Worm (Caenorhabditis elegans) whole organism, midembryonic: Measurements from ENCODE around the gene srh-193.
"Not testable (repeated sequence)": the region's sequence is repeated elsewhere in the genome, so short reads cannot be mapped to it uniquely, and the experiment has no call there.

Experiments used
- T22C8.4 ChIP-seq: fragments of 200-800 bp; sonication (Bioruptor generic); IDR thresholded peaks from 2 replicates; pipeline ENCODE4 v1.3.6; 2022; ENCODE audit warnings: missing genetic modification characterization, missing compliant biosample characterization
- cog-1 ChIP-seq: sonication (generic microtip); optimal IDR thresholded peaks from 2 replicates; lab custom pipeline; 2016; ENCODE audit warnings: missing genetic modification characterization, missing compliant biosample characterization
- flt-1 ChIP-seq: fragments of 200-800 bp; sonication (Bioruptor generic); IDR thresholded peaks from 2 replicates; pipeline ENCODE4 v1.3.6; 2022; ENCODE audit warnings: missing genetic modification characterization, missing compliant biosample characterization
- klf-2 ChIP-seq: fragments of 200-800 bp; sonication (Bioruptor generic); conservative IDR thresholded peaks from 2 replicates; pipeline ENCODE4 v1.3.6; 2022; ENCODE audit warnings: missing genetic modification reagents, missing genetic modification characterization, missing compliant biosample characterization
- med-1 ChIP-seq: sonication (generic microtip); optimal IDR thresholded peaks from 2 replicates; lab custom pipeline; 2017; ENCODE audit warnings: missing genetic modification characterization, mild to moderate bottlenecking, missing compliant biosample characterization, antibody characterized with exemption, missing genetic modification reagents; ENCODE audit not compliant: insufficient read depth
- ref-1 ChIP-seq: fragments of 200-800 bp; sonication (Bioruptor generic); conservative IDR thresholded peaks from 2 replicates; pipeline ENCODE4 v1.3.6; 2022; ENCODE audit warnings: missing genetic modification reagents, missing genetic modification characterization, missing compliant biosample characterization
- tab-1 ChIP-seq: fragments of 200-800 bp; sonication (Bioruptor generic); IDR thresholded peaks from 2 replicates; pipeline ENCODE4 v1.3.6; 2022; ENCODE audit warnings: missing genetic modification characterization, missing compliant biosample characterization
- ztf-23 ChIP-seq: fragments of 200-800 bp; sonication (Bioruptor generic); IDR thresholded peaks from 2 replicates; pipeline ENCODE4 v1.3.6; 2022; ENCODE audit warnings: missing genetic modification reagents, missing genetic modification characterization, missing compliant biosample characterization
- ztf-29 ChIP-seq: fragments of 200-800 bp; sonication (Bioruptor generic); IDR thresholded peaks from 2 replicates; pipeline ENCODE4 v1.3.6; 2022; ENCODE audit warnings: missing genetic modification reagents, missing genetic modification characterization, missing compliant biosample characterization

Gene srh-193

DNA sequence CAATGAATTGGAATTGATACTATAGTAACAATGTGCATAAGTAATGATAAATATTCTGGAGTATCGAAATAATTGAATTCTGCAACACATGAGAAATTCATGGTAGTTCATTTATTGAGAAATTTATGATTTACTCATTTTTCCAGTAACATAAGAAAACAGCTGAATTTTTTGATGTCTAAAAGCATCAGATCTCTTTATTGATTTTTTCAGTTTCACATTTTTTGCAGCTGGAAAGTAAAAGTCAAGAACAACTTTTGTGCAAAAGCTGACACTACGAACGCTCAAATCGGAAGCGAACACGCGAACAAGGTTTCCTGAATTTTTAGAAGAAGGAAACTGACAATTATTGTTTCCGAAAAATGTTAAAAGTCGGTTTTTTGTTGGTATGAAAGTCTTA, at the start of gene srh-193:
Gene srh-193 (minus strand): TSS at position 101 of the 400 bp plus-strand sequence.
- TF ChIP-seq tab-1 (GFP tag; lab: Robert Waterston, UW); cog-1 (tag; lab: Kevin White, UChicago); ztf-23 (GFP tag; lab: Robert Waterston, UW): not testable (repeated sequence)

DNA sequence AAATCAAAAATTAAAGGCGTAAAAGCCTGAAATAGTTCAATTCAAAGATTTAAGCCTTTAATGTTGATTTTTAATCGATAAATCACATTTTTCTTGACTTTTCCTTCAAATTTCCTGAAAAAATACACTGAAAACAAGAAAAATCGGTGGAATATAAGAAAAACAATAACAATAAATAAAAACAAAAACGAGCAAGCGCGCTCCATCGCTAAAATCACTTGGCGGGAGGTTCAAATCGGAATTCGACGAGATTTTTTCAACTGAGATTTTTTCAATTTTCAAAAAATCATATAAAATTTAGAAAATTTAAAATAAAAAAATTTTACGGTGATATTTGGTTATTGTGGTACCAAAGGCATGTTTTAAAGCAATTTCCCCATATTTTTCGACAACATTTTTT, 49.5 kb upstream of the srh-193 start:
- no peak for TF ChIP-seq T22C8.4 (GFP tag; lab: Robert Waterston, UW)
- no peak for TF ChIP-seq flt-1 (GFP tag; lab: Robert Waterston, UW)
- no peak for TF ChIP-seq med-1 (GFP tag; lab: Kevin White, UChicago)
- no peak for TF ChIP-seq tab-1 (GFP tag; lab: Robert Waterston, UW)
- no peak for TF ChIP-seq ztf-23 (GFP tag; lab: Robert Waterston, UW)
- TF ChIP-seq klf-2 (GFP tag; lab: Robert Waterston, UW), result no peak
- TF ChIP-seq ref-1 (GFP tag; lab: Robert Waterston, UW), result no peak

DNA sequence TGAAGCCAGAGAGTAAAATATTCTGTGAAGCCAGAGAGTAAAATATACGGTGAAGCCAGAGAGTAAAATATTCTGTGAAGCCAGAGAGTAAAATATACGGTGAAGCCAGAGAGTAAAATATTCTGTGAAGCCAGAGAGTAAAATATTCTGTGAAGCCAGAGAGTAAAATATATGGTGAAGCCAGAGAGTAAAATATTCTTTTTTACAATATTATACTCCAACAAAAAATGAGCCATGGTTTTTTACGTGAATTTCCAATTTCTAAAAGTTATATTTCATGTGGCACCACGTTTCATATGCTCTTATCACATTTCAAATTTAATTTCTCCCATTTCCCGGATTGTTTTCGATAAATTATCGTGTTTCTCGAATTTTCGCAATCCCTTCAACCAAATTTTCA, 46.5 kb upstream of the srh-193 start, which contains the start of gene irld-1:
Gene irld-1 (plus strand): TSS at position 301 of the 400 bp plus-strand sequence.
- TF ChIP-seq med-1 (GFP tag; lab: Kevin White, UChicago); klf-2 (GFP tag; lab: Robert Waterston, UW); tab-1 (GFP tag; lab: Robert Waterston, UW): not testable (repeated sequence)

DNA sequence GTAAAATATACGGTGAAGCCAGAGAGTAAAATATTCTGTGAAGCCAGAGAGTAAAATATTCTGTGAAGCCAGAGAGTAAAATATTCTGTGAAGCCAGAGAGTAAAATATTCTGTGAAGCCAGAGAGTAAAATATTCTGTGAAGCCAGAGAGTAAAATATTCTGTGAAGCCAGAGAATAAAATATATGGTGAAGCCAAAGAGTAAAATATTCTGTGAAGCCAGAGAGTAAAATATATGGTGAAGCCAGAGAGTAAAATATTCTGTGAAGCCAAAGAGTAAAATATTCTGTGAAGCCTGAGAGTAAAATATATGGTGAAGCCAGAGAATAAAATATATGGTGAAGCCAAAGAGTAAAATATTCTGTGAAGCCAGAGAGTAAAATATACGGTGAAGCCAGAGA, 45.7 kb upstream of the srh-193 start:
- TF ChIP-seq flt-1 (GFP tag; lab: Robert Waterston, UW), result 0 out of 2 replicates have a peak, but pooled peaks have one; percentile 42
- 0 out of 2 replicates have a peak, but pooled peaks have one; percentile 18 for TF ChIP-seq T22C8.4 (GFP tag; lab: Robert Waterston, UW)

DNA sequence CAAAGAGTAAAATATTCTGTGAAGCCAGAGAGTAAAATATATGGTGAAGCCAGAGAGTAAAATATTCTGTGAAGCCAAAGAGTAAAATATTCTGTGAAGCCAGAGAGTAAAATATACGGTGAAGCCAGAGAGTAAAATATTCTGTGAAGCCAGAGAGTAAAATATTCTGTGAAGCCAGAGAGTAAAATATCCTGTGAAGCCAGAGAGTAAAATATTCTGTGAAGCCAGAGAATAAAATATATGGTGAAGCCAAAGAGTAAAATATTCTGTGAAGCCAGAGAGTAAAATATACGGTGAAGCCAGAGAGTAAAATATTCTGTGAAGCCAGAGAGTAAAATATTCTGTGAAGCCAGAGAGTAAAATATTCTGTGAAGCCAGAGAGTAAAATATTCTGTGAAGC, 43.5 kb upstream of the srh-193 start:
- peak; percentile 61; the same call in 1 of the 2 replicates for TF ChIP-seq flt-1 (GFP tag; lab: Robert Waterston, UW)

DNA sequence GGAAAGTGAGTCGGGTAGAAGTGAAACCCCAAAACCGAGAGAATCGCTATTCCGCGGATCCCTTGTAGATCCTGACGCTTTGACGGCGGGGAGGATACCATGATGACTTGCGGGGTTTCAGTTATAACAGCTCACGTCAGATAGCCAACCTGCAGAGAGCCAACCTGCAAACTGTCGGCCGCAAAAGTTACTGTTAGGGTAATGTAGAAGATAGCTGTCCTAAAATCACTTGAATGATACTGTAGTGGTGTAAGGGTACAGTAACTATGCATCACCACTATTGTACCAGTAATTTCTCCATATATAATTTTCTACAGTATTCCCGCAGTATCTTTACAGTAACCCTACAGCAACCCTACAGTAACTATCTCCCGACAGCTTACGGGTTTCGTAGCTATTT, 42.5 kb upstream of the srh-193 start, which contains the start of gene oac-12:
Gene oac-12 (minus strand): TSS at position 101 of the 400 bp plus-strand sequence.
- TF ChIP-seq ztf-29 (GFP tag; lab: Robert Waterston, UW) (no peak), ztf-23 (GFP tag; lab: Robert Waterston, UW) (no peak), flt-1 (GFP tag; lab: Robert Waterston, UW) (no peak), klf-2 (GFP tag; lab: Robert Waterston, UW) (no peak), tab-1 (GFP tag; lab: Robert Waterston, UW) (no peak), med-1 (GFP tag; lab: Kevin White, UChicago) (no peak), ref-1 (GFP tag; lab: Robert Waterston, UW) (no peak), cog-1 (tag; lab: Kevin White, UChicago) (no peak), T22C8.4 (GFP tag; lab: Robert Waterston, UW) (no peak)

DNA sequence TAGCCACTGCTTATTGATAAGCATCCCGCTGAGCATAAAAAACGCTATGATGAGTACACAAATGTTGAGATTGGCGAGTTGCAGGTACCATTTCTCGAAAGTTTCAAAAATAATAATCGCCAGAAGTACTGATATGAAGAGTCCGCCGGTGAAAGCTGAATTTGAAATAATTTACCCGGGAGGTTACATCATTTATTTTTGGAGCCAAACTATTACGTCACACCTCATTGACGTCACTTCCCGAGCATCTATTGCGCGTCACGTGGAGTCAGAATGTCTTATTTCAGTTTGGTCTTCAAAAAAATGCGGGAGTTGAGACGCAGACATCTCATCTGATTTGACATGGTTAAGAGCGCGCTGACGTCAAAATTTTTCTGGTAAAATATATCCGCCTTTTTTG, 40.8 kb upstream of the srh-193 start:
- no peak for TF ChIP-seq ref-1 (GFP tag; lab: Robert Waterston, UW)
- no peak for TF ChIP-seq cog-1 (tag; lab: Kevin White, UChicago)
- TF ChIP-seq T22C8.4 (GFP tag; lab: Robert Waterston, UW), result no peak
- TF ChIP-seq tab-1 (GFP tag; lab: Robert Waterston, UW), result no peak
- no peak for TF ChIP-seq klf-2 (GFP tag; lab: Robert Waterston, UW)
- no peak for TF ChIP-seq ztf-23 (GFP tag; lab: Robert Waterston, UW)
- TF ChIP-seq flt-1 (GFP tag; lab: Robert Waterston, UW), result no peak
- TF ChIP-seq ztf-29 (GFP tag; lab: Robert Waterston, UW), result no peak
- no peak for TF ChIP-seq med-1 (GFP tag; lab: Kevin White, UChicago)

DNA sequence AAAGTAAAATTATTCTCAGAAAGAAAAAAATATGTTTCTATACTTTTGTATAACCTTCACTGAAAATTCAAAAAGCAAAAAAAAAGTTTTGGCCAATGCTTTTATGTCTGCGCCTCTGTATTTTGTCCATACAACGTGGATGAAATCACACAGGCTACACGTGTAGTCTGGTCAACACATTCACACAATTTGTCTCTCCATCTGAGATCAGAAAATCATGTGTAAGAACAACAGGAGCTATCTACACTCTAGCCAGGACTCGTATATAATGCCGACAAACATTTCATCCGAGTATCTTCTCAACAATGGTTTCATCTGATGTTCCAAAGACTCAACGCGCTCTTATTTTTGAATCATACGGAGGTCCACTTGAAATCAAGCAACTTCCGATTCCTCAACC, 36.8 kb upstream of the srh-193 start, which contains the start of gene D2063.1:
Gene D2063.1 (plus strand): TSS at position 281 of the 400 bp plus-strand sequence.
- no peak for TF ChIP-seq ztf-29 (GFP tag; lab: Robert Waterston, UW)
- TF ChIP-seq ref-1 (GFP tag; lab: Robert Waterston, UW), result no peak
- no peak for TF ChIP-seq cog-1 (tag; lab: Kevin White, UChicago)
- TF ChIP-seq klf-2 (GFP tag; lab: Robert Waterston, UW), result no peak
- TF ChIP-seq tab-1 (GFP tag; lab: Robert Waterston, UW), result no peak
- TF ChIP-seq ztf-23 (GFP tag; lab: Robert Waterston, UW), result no peak
- no peak for TF ChIP-seq flt-1 (GFP tag; lab: Robert Waterston, UW)
- TF ChIP-seq med-1 (GFP tag; lab: Kevin White, UChicago), result no peak
- TF ChIP-seq T22C8.4 (GFP tag; lab: Robert Waterston, UW), result no peak

DNA sequence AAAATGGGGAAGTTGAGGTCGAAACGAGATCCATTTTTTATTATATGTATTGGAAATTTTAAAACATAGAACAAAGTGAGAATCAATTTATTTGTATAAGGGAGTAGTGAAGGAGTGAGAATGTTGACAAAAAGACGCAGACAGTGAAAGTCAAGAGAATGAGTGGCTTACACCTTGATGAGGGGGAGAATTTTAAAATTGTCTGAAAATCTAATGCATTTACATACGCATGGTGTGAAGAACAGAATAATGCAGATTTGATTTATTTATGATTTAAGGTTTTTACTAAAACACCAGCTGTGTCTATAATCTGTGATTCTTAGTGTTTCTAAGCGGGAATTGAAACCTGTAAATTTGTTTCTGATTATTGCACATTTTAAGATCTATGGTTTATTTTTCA, 35.4 kb upstream of the srh-193 start, which contains the start of gene nhr-125:
Gene nhr-125 (minus strand): TSS at position 101 of the 400 bp plus-strand sequence.
- TF ChIP-seq tab-1 (GFP tag; lab: Robert Waterston, UW), result no peak
- no peak for TF ChIP-seq ref-1 (GFP tag; lab: Robert Waterston, UW)
- no peak for TF ChIP-seq flt-1 (GFP tag; lab: Robert Waterston, UW)
- no peak for TF ChIP-seq cog-1 (tag; lab: Kevin White, UChicago)
- TF ChIP-seq klf-2 (GFP tag; lab: Robert Waterston, UW), result no peak
- TF ChIP-seq med-1 (GFP tag; lab: Kevin White, UChicago), result no peak
- no peak for TF ChIP-seq T22C8.4 (GFP tag; lab: Robert Waterston, UW)
- TF ChIP-seq ztf-23 (GFP tag; lab: Robert Waterston, UW), result no peak
- TF ChIP-seq ztf-29 (GFP tag; lab: Robert Waterston, UW), result no peak

DNA sequence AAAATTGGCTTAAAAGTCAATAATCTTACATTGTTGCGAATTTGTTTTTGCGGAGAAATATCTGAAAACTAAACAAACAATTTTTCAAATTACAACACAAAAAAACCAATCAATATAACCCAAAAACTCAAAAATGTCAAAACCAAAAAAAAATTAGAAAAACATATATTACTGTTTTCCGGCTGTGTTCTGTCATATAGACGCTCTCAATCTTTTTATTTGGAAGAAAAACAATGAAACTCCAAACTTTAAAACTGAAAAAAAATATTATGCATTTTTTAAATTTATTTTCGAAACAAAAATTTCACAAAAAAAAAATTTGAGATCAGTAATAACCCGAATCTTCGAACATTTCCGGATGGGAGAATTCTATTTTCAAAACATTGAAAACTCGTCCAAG, 32.7 kb upstream of the srh-193 start, which contains the start of gene R02D1.2:
Gene R02D1.2 (minus strand): TSS at position 101 of the 400 bp plus-strand sequence.
- TF ChIP-seq ztf-29 (GFP tag; lab: Robert Waterston, UW) (no peak), med-1 (GFP tag; lab: Kevin White, UChicago) (no peak), ref-1 (GFP tag; lab: Robert Waterston, UW) (no peak), tab-1 (GFP tag; lab: Robert Waterston, UW) (no peak), flt-1 (GFP tag; lab: Robert Waterston, UW) (no peak), ztf-23 (GFP tag; lab: Robert Waterston, UW) (no peak), cog-1 (tag; lab: Kevin White, UChicago) (no peak), klf-2 (GFP tag; lab: Robert Waterston, UW) (no peak), T22C8.4 (GFP tag; lab: Robert Waterston, UW) (no peak)
